Worm (Caenorhabditis elegans): ENCODE results near the gene pxl-1.

- TF ChIP-seq mdl-1 (tag; optimal IDR thresholded peaks at IDR 0.05) (no peak), snpc-4 (tag; optimal IDR thresholded peaks at IDR 0.05) (no peak), ama-1 (optimal IDR thresholded peaks at IDR 0.05) (no peak), efl-1 (optimal IDR thresholded peaks at IDR 0.05) (no peak), efl-1 (GFP tag; optimal IDR thresholded peaks at IDR 0.05 in 1 of 2) (peak in 1 of 2 experiments; percentile 77), elt-3 (tag; optimal IDR thresholded peaks at IDR 0.05) (no peak), unc-86 (tag; optimal IDR thresholded peaks at IDR 0.05) (no peak), dpl-1 (GFP tag; optimal IDR thresholded peaks at IDR 0.05) (no peak), unc-98 (GFP tag; IDR thresholded peaks at IDR 0.05) (no peak), lin-39 (tag; optimal IDR thresholded peaks at IDR 0.05) (no peak), skn-1 (tag; optimal IDR thresholded peaks at IDR 0.05) (no peak), fos-1 (tag; optimal IDR thresholded peaks at IDR 0.05) (no peak)
Measured at ce11 chrIII:5874664-5875417, 21.0 kb downstream of the pxl-1 start.

All from whole organism, L1 larva.